Worm (Caenorhabditis elegans) whole organism, midembryonic: ENCODE results near the gene nspb-5.
"Not testable (repeated sequence)": the region's sequence is repeated elsewhere in the genome, so short reads cannot be mapped to it uniquely, and the experiment has no call there.

Experiments used
- T22C8.4 ChIP-seq: fragments of 200-800 bp; sonication (Bioruptor generic); IDR thresholded peaks from 2 replicates; pipeline ENCODE4 v1.3.6; 2022; ENCODE audit warnings: missing genetic modification characterization, missing compliant biosample characterization
- cog-1 ChIP-seq: sonication (generic microtip); optimal IDR thresholded peaks from 2 replicates; lab custom pipeline; 2016; ENCODE audit warnings: missing genetic modification characterization, missing compliant biosample characterization
- flt-1 ChIP-seq: fragments of 200-800 bp; sonication (Bioruptor generic); IDR thresholded peaks from 2 replicates; pipeline ENCODE4 v1.3.6; 2022; ENCODE audit warnings: missing genetic modification characterization, missing compliant biosample characterization
- klf-2 ChIP-seq: fragments of 200-800 bp; sonication (Bioruptor generic); conservative IDR thresholded peaks from 2 replicates; pipeline ENCODE4 v1.3.6; 2022; ENCODE audit warnings: missing genetic modification reagents, missing genetic modification characterization, missing compliant biosample characterization
- med-1 ChIP-seq: sonication (generic microtip); optimal IDR thresholded peaks from 2 replicates; lab custom pipeline; 2017; ENCODE audit warnings: missing genetic modification characterization, mild to moderate bottlenecking, missing compliant biosample characterization, antibody characterized with exemption, missing genetic modification reagents; ENCODE audit not compliant: insufficient read depth
- ref-1 ChIP-seq: fragments of 200-800 bp; sonication (Bioruptor generic); conservative IDR thresholded peaks from 2 replicates; pipeline ENCODE4 v1.3.6; 2022; ENCODE audit warnings: missing genetic modification reagents, missing genetic modification characterization, missing compliant biosample characterization
- tab-1 ChIP-seq: fragments of 200-800 bp; sonication (Bioruptor generic); IDR thresholded peaks from 2 replicates; pipeline ENCODE4 v1.3.6; 2022; ENCODE audit warnings: missing genetic modification characterization, missing compliant biosample characterization
- ztf-23 ChIP-seq: fragments of 200-800 bp; sonication (Bioruptor generic); IDR thresholded peaks from 2 replicates; pipeline ENCODE4 v1.3.6; 2022; ENCODE audit warnings: missing genetic modification reagents, missing genetic modification characterization, missing compliant biosample characterization
- ztf-29 ChIP-seq: fragments of 200-800 bp; sonication (Bioruptor generic); IDR thresholded peaks from 2 replicates; pipeline ENCODE4 v1.3.6; 2022; ENCODE audit warnings: missing genetic modification reagents, missing genetic modification characterization, missing compliant biosample characterization

The nspb-5 gene

ce11 chrIV:6590029-6590428 lies 8.8 kb upstream of the nspb-5 start, which contains the start of the genes lec-11 and irld-7:
Gene lec-11 (minus strand): TSS chrIV:6590154.
Gene irld-7 (plus strand): TSS chrIV:6590360.
- TF ChIP-seq ztf-29 (no peak), ztf-23 (no peak), med-1 (GFP tag; lab: Kevin White, UChicago) (no peak), ref-1 (no peak), flt-1 (GFP tag; lab: Robert Waterston, UW) (no peak), tab-1 (GFP tag; lab: Robert Waterston, UW) (no peak), T22C8.4 (GFP tag; lab: Robert Waterston, UW) (no peak), klf-2 (GFP tag; lab: Robert Waterston, UW) (no peak), cog-1 (tag; lab: Kevin White, UChicago) (no peak)

ce11 chrIV:6591010-6591746 lies 7.7 kb upstream of the nspb-5 start, which contains the start of the genes nspb-1 and nspb-2:
Gene nspb-1 (minus strand): TSS chrIV:6591110.
Gene nspb-2 (plus strand): TSS chrIV:6591696.
- TF ChIP-seq T22C8.4 (GFP tag; lab: Robert Waterston, UW); ztf-23; ref-1: not testable (repeated sequence)

ce11 chrIV:6594871-6595270 lies 4.0 kb upstream of the nspb-5 start, which contains the start of gene nspb-3:
Gene nspb-3 (minus strand): TSS chrIV:6594971.
- TF ChIP-seq klf-2 (GFP tag; lab: Robert Waterston, UW); med-1 (GFP tag; lab: Kevin White, UChicago); ref-1: not testable (repeated sequence)

- TF ChIP-seq klf-2 (GFP tag; lab: Robert Waterston, UW), result no peak
- TF ChIP-seq ztf-29, result no peak
- TF ChIP-seq T22C8.4 (GFP tag; lab: Robert Waterston, UW), result no peak
- no peak for TF ChIP-seq cog-1 (tag; lab: Kevin White, UChicago)
- TF ChIP-seq ref-1, result no peak
- no peak for TF ChIP-seq med-1 (GFP tag; lab: Kevin White, UChicago)
- no peak for TF ChIP-seq tab-1 (GFP tag; lab: Robert Waterston, UW)
- no peak for TF ChIP-seq ztf-23
Measured at ce11 chrIV:6595912-6596311, 2.9 kb upstream of the nspb-5 start, which contains the start of gene F38A5.22. Gene F38A5.22 (minus strand): TSS chrIV:6595940.

- TF ChIP-seq tab-1 (GFP tag; lab: Robert Waterston, UW) (no peak), cog-1 (tag; lab: Kevin White, UChicago) (no peak), T22C8.4 (GFP tag; lab: Robert Waterston, UW) (no peak), klf-2 (GFP tag; lab: Robert Waterston, UW) (no peak), ztf-23 (no peak), ztf-29 (no peak), flt-1 (GFP tag; lab: Robert Waterston, UW) (no peak), med-1 (GFP tag; lab: Kevin White, UChicago) (no peak), ref-1 (no peak)
Measured at ce11 chrIV:6597298-6597697, 1.5 kb upstream of the nspb-5 start, which contains the start of gene F38A5.6. Gene F38A5.6 (minus strand): TSS chrIV:6597398.

- not testable (repeated sequence) for TF ChIP-seq klf-2 (GFP tag; lab: Robert Waterston, UW); flt-1 (GFP tag; lab: Robert Waterston, UW); ztf-23
Measured at ce11 chrIV:6597918-6598317, 922 bp upstream of the nspb-5 start, which contains the start of gene nspb-4. Gene nspb-4 (plus strand): TSS chrIV:6598218.

DNA sequence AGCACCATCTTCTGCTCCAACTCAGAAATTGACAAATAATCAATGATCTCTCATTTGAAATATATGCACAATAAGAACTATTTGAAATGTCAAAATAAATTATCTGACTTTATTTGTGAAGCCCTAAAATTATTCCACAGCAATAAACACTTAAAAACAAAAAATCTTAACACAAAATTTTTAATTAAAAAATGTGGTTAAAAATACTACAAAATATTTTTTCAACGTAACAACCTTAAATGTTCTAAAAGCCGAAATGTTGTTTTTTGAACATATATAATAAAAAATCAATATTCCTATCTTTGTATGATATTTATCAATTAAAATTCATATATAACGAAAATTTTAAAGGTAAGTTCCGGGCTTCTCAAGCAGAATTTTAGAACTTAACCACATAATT lies 607 bp downstream of the nspb-5 start, which contains the start of gene F38A5.8:
TSS of gene F38A5.8 (plus strand) at position 301 of the 400 bp plus-strand sequence.
- no peak for TF ChIP-seq klf-2 (GFP tag; lab: Robert Waterston, UW)

DNA sequence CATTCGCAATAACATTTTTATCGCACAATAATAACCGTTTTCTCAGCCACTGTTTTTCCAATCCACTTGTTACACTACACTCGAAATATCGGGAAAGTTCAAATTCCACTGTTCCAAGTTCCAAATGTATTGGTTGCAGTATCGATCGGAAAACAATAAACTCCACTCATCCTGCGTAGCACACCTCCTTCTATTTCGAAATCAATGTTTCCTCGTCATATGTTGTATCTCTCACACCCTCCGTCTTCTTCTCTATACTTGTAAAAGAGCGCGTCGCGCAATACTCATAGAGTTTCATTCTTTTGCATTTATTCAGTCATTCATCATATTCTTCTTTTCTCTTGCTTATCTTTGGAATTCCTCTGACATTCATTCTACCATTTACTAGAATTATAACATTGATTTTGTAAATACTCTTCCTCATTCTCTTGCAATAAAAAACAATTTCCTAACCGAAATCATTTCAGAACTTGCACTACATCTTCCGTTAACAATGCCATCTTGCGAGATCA lies 2.4 kb downstream of the nspb-5 start, which contains the start of gene sup-36:
TSS of gene sup-36 (plus strand) at position 462 of the 512 bp plus-strand sequence.
- TF ChIP-seq T22C8.4 (GFP tag; lab: Robert Waterston, UW), result peak; percentile 49
- TF ChIP-seq ztf-23, result no peak

DNA sequence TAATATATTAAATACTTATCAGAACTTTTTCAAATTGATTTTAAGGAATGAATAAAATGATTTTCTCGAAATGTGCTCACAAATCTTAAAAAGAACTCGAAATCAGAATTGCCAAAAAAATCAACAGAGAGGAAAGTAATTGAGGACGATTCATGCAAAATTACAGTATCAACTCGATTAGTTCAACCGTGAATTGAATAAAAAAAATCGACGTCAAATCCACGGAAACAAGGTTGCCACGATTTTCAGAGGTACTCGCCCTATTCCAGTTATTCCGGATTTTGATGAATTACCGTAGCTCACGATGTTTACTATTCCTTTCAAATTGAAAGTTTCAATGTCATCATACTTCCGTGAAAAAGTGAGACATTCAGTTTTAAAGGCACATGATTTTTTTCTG lies 3.5 kb downstream of the nspb-5 start, which contains the start of gene F15B10.3:
TSS of gene F15B10.3 (plus strand) at position 301 of the 400 bp plus-strand sequence.
- TF ChIP-seq ztf-23 (no peak), tab-1 (GFP tag; lab: Robert Waterston, UW) (no peak), flt-1 (GFP tag; lab: Robert Waterston, UW) (no peak), klf-2 (GFP tag; lab: Robert Waterston, UW) (no peak), ref-1 (no peak), ztf-29 (no peak), med-1 (GFP tag; lab: Kevin White, UChicago) (no peak), cog-1 (tag; lab: Kevin White, UChicago) (no peak)

- TF ChIP-seq T22C8.4 (GFP tag; lab: Robert Waterston, UW) (no peak), ztf-23 (no peak), ref-1 (no peak), klf-2 (GFP tag; lab: Robert Waterston, UW) (no peak)
Measured at ce11 chrIV:6603549-6603948, 4.7 kb downstream of the nspb-5 start.
